Fruit fly (Drosophila melanogaster): ENCODE measurements around the gene Nf-YA.

dm6 chr3L:9410754-9411423, 31.2 kb downstream of the Nf-YA start, which contains the start of the genes CG4022 and Cpsf5:
- TF ChIP-seq kay (GFP tag; ENCODE audit: borderline replicate concordance), result peak; percentile 87
- TF ChIP-seq cnc (optimal IDR thresholded peaks at IDR 0.05), result no peak
- TF ChIP-seq tj (GFP tag; optimal IDR thresholded peaks at IDR 0.05), result peak; percentile 72
- TF ChIP-seq Hr96 (GFP tag; optimal IDR thresholded peaks at IDR 0.05), result no peak
- TF ChIP-seq CG12768 (GFP tag; optimal IDR thresholded peaks at IDR 0.05), result peak; percentile 78
- TF ChIP-seq CG7101 (tag; optimal IDR thresholded peaks at IDR 0.05), result peak; percentile 88
- peak; percentile 77 for TF ChIP-seq Crg-1 (GFP tag; optimal IDR thresholded peaks at IDR 0.05)
- TF ChIP-seq bab1 (GFP tag; optimal IDR thresholded peaks at IDR 0.05), result peak; percentile 80
- TF ChIP-seq CG1620 (GFP tag; optimal IDR thresholded peaks at IDR 0.05), result peak; percentile 84
- TF ChIP-seq CG11617 (GFP tag; optimal IDR thresholded peaks at IDR 0.05), result peak; percentile 90
- peak; percentile 89 for TF ChIP-seq Mnt (GFP tag; optimal IDR thresholded peaks at IDR 0.05)
- TF ChIP-seq CG14711 (tag; optimal IDR thresholded peaks at IDR 0.05), result peak; percentile 85
